Worm (Caenorhabditis elegans) whole organism, mixed stage, embryonic: ENCODE measurements around the gene fbxb-15.

Source experiments
- cnd-1 ChIP-seq: fragments of 200-800 bp; sonication (Bioruptor generic); optimal IDR thresholded peaks from 2 replicates; lab custom pipeline; 2018; ENCODE audit warnings: mild to moderate bottlenecking, missing genetic modification characterization, missing compliant biosample characterization
- lsy-2 ChIP-seq: fragments of 150-350 bp; optimal IDR thresholded peaks from 2 replicates; lab custom pipeline; 2014; ENCODE audit warnings: missing biosample characterization, missing genetic modification characterization
- nhr-28 ChIP-seq: fragments of 150-350 bp; optimal IDR thresholded peaks from 2 replicates; lab custom pipeline; 2014; ENCODE audit warnings: missing biosample characterization, missing genetic modification characterization
- nhr-76 ChIP-seq: sonication (generic microtip); optimal IDR thresholded peaks from 2 replicates; lab custom pipeline; 2017; ENCODE audit warnings: missing biosample characterization, missing genetic modification characterization
- snpc-4 ChIP-seq: fragments of 150-350 bp; optimal IDR thresholded peaks from 2 replicates; lab custom pipeline; 2014; ENCODE audit warnings: missing biosample characterization, missing genetic modification characterization
- unc-62 ChIP-seq: fragments of 150-350 bp; optimal IDR thresholded peaks from 2 replicates; lab custom pipeline; 2014; ENCODE audit warnings: missing biosample characterization, missing genetic modification reagents, missing genetic modification characterization
- zip-8 ChIP-seq: fragments of 150-350 bp; optimal IDR thresholded peaks from 2 replicates; lab custom pipeline; 2014; ENCODE audit warnings: missing biosample characterization, missing genetic modification characterization
- ztf-11 ChIP-seq: fragments of 150-350 bp; optimal IDR thresholded peaks from 2 replicates; lab custom pipeline; 2014; ENCODE audit warnings: missing biosample characterization, missing genetic modification characterization

- TF ChIP-seq unc-62 (GFP tag; lab: Kevin White, UChicago): no peak
- no peak for TF ChIP-seq ztf-11
- no peak for TF ChIP-seq nhr-28 (tag; lab: Kevin White, UChicago)
- TF ChIP-seq lsy-2 (tag; lab: Kevin White, UChicago): no peak
- TF ChIP-seq cnd-1 (tag; lab: Kevin White, UChicago): no peak
- TF ChIP-seq nhr-76 (tag; lab: Kevin White, UChicago): no peak
- no peak for TF ChIP-seq zip-8
- no peak for TF ChIP-seq snpc-4
Observed at ce11 chrII:1682218-1682617, 28.9 kb upstream of the fbxb-15 start, which contains the start of gene fbxb-26.
